Worm (Caenorhabditis elegans): ENCODE measurements around the gene nol-10.
A peak's percentile ranks its signal among the peaks of the same experiment; 100 is the strongest.

The nol-10 gene

DNA sequence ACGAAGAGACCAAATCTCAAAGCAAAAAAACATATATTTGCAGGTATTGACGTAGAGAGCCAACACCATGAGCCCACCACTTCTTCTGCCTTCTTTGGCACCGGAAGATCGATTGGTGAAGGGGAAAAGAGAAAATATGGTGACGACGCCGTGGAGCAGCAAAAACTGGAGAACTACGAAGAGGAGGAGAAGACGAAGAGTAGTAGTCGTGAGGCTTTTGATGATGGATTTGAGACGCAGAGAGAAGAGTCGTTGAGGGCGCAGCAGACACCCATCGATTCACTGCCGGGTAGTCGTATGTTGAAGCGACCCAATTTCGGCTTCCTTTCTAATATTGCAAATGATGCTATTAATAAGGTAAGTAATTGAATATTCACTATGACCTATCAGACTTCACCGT is 31.0 kb downstream of the nol-10 start:
- TF ChIP-seq ces-1 (GFP tag; optimal IDR thresholded peaks at IDR 0.05) (peak; percentile 53), nhr-28 (tag; optimal IDR thresholded peaks at IDR 0.05) (no peak), lin-32 (GFP tag; optimal IDR thresholded peaks at IDR 0.05) (no peak), sptf-1 (tag; optimal IDR thresholded peaks at IDR 0.05) (peak; percentile 1), mab-5 (tag; optimal IDR thresholded peaks at IDR 0.05) (no peak)

DNA sequence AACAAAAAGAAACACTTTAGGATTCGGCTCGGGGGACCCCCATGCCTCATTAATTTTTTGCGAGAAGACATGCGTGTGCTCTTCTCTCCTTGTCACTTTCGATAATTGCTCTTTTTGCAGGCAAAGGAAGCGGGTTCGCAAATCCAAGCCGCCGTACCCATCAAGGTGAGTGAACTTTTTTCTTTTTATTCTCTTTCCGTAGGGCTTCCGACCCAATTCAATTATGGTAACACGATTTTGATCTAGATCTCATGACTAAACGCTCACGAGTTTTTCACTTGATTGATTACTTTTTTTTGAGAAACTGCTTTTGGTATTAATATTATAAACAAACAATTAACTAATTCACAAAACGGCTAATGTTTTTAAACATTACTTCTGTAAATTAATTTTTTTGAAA is 32.1 kb downstream of the nol-10 start:
- TF ChIP-seq ceh-83 (GFP tag; optimal IDR thresholded peaks at IDR 0.05) (no peak), mab-5 (tag; optimal IDR thresholded peaks at IDR 0.05) (no peak), lin-32 (GFP tag; optimal IDR thresholded peaks at IDR 0.05) (no peak), hlh-1 (tag; optimal IDR thresholded peaks at IDR 0.05) (no peak), drap-1 (GFP tag; optimal IDR thresholded peaks at IDR 0.05) (no peak), ces-1 (GFP tag; optimal IDR thresholded peaks at IDR 0.05) (peak; percentile 85), mep-1 (tag; optimal IDR thresholded peaks at IDR 0.05) (no peak), blmp-1 (tag; optimal IDR thresholded peaks at IDR 0.05) (no peak), tbx-8 (GFP tag; optimal IDR thresholded peaks at IDR 0.05) (no peak)

DNA sequence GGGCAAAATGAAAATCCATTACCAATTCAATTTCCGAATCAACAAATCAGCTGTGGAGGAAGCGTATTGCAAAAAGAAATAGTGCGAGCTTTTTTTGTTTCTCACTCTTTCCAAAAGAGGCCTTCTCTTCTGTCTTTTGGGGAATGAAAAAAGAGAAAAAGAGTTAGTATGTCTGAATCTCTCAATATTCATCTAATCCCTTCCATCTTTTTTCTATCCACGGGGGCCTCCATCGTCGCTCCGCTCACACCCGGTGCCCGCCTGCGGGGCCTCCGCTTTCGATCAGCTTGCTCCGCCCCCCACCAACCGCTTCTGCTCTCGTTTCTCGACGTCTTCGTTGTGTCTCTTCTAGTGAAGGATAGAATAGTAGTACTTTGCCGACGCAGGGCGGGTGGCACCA is 38.9 kb downstream of the nol-10 start:
- TF ChIP-seq ces-1 (GFP tag; optimal IDR thresholded peaks at IDR 0.05), result peak; percentile 67
- TF ChIP-seq nhr-28 (tag; optimal IDR thresholded peaks at IDR 0.05), result no peak
- TF ChIP-seq sptf-1 (tag; optimal IDR thresholded peaks at IDR 0.05), result peak; percentile 57

DNA sequence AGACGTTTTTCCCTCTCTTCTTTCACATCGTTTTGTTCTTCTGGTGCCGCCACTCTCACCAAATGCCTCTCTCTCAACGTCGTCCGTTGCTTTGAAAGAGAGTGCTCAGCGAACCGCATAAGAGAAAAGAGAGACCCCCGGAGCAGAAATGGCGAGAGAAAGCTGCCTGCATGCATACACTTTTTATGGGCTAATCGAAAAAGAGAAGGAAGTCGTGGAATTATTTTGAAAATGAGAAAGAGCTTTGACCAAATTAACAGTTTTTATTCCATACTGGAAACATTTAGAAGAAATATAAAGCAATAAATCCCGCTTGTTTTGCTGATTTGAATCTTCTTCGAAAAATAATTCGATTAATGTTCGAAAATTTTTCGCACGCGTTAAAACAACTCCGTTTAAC is 40.1 kb downstream of the nol-10 start:
- TF ChIP-seq nhr-237 (tag; optimal IDR thresholded peaks at IDR 0.05) (no peak), pha-4 (tag; optimal IDR thresholded peaks at IDR 0.05) (no peak), ces-1 (GFP tag; optimal IDR thresholded peaks at IDR 0.05) (peak; percentile 51)

DNA sequence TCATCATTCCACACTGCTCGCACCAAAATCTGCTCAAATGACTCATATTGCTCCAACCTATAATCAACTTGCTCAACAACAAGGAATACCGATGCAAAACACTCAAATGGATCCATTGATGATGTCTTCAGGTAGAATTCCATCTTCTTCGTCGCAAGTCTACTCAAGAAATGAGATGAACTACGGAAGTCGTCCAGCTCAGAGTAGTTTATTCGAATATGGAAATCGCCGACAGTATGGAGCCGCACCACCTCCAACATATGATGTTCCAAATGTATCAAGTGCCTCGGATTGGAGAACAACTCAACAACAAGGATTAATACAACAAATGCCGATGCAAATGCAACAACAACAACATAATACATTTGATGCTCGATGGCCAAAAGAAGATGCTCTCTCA is 42.7 kb downstream of the nol-10 start:
- no peak for TF ChIP-seq ceh-39 (tag; optimal IDR thresholded peaks at IDR 0.05)
- TF ChIP-seq tbx-8 (GFP tag; optimal IDR thresholded peaks at IDR 0.05), result no peak
- no peak for TF ChIP-seq lin-13 (tag; optimal IDR thresholded peaks at IDR 0.05)
- TF ChIP-seq cnd-1 (tag; optimal IDR thresholded peaks at IDR 0.05), result no peak
- no peak for TF ChIP-seq ces-1 (GFP tag; optimal IDR thresholded peaks at IDR 0.05)
- no peak for TF ChIP-seq pha-4 (tag; optimal IDR thresholded peaks at IDR 0.05)
- no peak for TF ChIP-seq flh-1 (GFP tag; optimal IDR thresholded peaks at IDR 0.05)
- TF ChIP-seq sem-2 (GFP tag; optimal IDR thresholded peaks at IDR 0.05), result no peak
- TF ChIP-seq nhr-28 (tag; optimal IDR thresholded peaks at IDR 0.05), result no peak
- no peak for TF ChIP-seq drap-1 (GFP tag; optimal IDR thresholded peaks at IDR 0.05)
- no peak for TF ChIP-seq elt-1 (tag; optimal IDR thresholded peaks at IDR 0.05; ENCODE audit: borderline replicate concordance, insufficient read depth)
- no peak for TF ChIP-seq zip-8 (tag; optimal IDR thresholded peaks at IDR 0.05)
- no peak for TF ChIP-seq bed-3 (GFP tag; optimal IDR thresholded peaks at IDR 0.05)

DNA sequence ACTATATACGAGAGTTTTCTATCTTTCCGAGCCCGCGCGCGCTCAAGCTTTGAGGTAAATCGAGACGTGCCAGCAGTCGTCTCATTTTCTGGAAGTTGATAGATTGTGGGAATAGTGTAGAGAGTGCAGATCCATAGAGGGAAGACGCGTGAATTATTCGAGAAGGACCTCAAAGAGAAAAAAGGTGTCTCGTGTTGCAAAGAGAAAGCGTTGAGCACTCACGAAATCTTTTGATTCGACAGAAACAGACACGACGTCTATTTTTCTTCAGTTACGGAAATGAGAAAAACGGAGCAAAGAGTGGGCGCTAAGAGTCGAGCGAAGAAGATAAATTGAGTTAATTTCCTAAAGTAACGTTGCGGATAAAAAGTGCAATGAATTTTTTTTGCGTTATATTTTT is 43.5 kb downstream of the nol-10 start:
- TF ChIP-seq nhr-76 (tag; optimal IDR thresholded peaks at IDR 0.05) (no peak), ces-1 (GFP tag; optimal IDR thresholded peaks at IDR 0.05) (peak; percentile 8)

DNA sequence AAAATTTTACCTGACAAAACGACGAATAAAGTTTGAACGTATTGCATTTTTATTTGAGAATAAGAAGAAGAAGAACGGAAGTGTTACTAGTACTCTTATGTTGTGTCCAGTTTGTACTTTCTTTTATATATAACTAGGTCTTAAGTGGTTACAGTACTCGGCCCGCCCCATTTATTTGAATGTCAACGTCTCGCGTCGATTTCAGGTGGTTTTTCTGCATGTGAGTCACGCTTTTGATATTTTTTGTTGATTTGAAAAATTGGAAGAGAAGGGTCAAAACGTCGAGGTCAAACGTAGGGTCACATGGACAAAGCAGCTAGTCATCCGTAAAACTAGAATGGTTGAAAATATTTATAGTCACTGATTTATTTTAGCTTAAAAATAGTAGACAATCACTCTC is 48.5 kb downstream of the nol-10 start, which contains the start of gene F45E4.5:
TSS of gene F45E4.5 (minus strand) at position 101 of the 400 bp plus-strand sequence.
- TF ChIP-seq mls-2 (tag; optimal IDR thresholded peaks at IDR 0.05), result no peak
- TF ChIP-seq ceh-43 (GFP tag; optimal IDR thresholded peaks at IDR 0.05), result no peak
- no peak for TF ChIP-seq zip-8 (tag; optimal IDR thresholded peaks at IDR 0.05)
- TF ChIP-seq nhr-2 (tag; optimal IDR thresholded peaks at IDR 0.05), result no peak
- TF ChIP-seq lsy-2 (tag; optimal IDR thresholded peaks at IDR 0.05), result no peak
- TF ChIP-seq nhr-237 (tag; optimal IDR thresholded peaks at IDR 0.05), result no peak
- TF ChIP-seq elt-3 (tag; optimal IDR thresholded peaks at IDR 0.05), result no peak
- TF ChIP-seq ztf-11 (tag; optimal IDR thresholded peaks at IDR 0.05), result no peak
- TF ChIP-seq drap-1 (GFP tag; optimal IDR thresholded peaks at IDR 0.05), result no peak
- no peak for TF ChIP-seq unc-120 (tag; optimal IDR thresholded peaks at IDR 0.05; ENCODE audit: poor library complexity, severe bottlenecking)
- TF ChIP-seq blmp-1 (tag; optimal IDR thresholded peaks at IDR 0.05), result no peak
- no peak for TF ChIP-seq bed-3 (GFP tag; optimal IDR thresholded peaks at IDR 0.05)
- TF ChIP-seq nhr-76 (tag; optimal IDR thresholded peaks at IDR 0.05), result no peak
- TF ChIP-seq ham-2 (GFP tag; optimal IDR thresholded peaks at IDR 0.05), result no peak
- TF ChIP-seq ces-1 (GFP tag; optimal IDR thresholded peaks at IDR 0.05), result no peak
- no peak for TF ChIP-seq lin-32 (GFP tag; optimal IDR thresholded peaks at IDR 0.05)

All from whole organism, mixed stage, embryonic.